Fruit fly (Drosophila melanogaster) whole organism, embryonic: ENCODE measurements around the gene CG31687.

ENCODE experiments used
- Abd-B ChIP-seq: fragments of 200-800 bp; sonication (Bioruptor generic); optimal IDR thresholded peaks from 2 replicates; lab custom pipeline; 2018; ENCODE audit warnings: missing biosample characterization, mild to moderate bottlenecking, missing genetic modification characterization, moderate library complexity
- Blimp-1 ChIP-seq: fragments of 200-800 bp; sonication (Bioruptor generic); optimal IDR thresholded peaks from 3 replicates; lab custom pipeline; 2018; ENCODE audit warnings: missing biosample characterization, missing genetic modification characterization, mild to moderate bottlenecking, moderate library complexity, missing genetic modification reagents
- CG10209 ChIP-seq: fragments of 200-800 bp; sonication (Bioruptor generic); optimal IDR thresholded peaks from 3 replicates; lab custom pipeline; 2017; ENCODE audit warnings: missing biosample characterization, mild to moderate bottlenecking, missing genetic modification characterization, missing genetic modification reagents
- CG1024 ChIP-seq: fragments of 200-800 bp; sonication (Bioruptor generic); IDR thresholded peaks from 2 replicates; pipeline ENCODE4 v1.3.6; 2022; ENCODE audit warnings: missing biosample characterization, missing genetic modification characterization
- CG11247 ChIP-seq: fragments of 200-800 bp; sonication (Bioruptor generic); IDR thresholded peaks from 2 replicates; pipeline ENCODE4 v1.3.6; 2022; ENCODE audit warnings: missing biosample characterization, missing genetic modification characterization
- CG12219 ChIP-seq: fragments of 200-800 bp; sonication (Bioruptor generic); optimal IDR thresholded peaks from 3 replicates; lab custom pipeline; 2018; ENCODE audit warnings: missing biosample characterization, mild to moderate bottlenecking, missing genetic modification characterization
- CG12942 ChIP-seq: fragments of 200-800 bp; sonication (Bioruptor generic); optimal IDR thresholded peaks from 3 replicates; lab custom pipeline; 2016; ENCODE audit warnings: missing biosample characterization, missing genetic modification characterization
- CG13123 ChIP-seq: fragments of 200-800 bp; sonication (Bioruptor generic); optimal IDR thresholded peaks from 2 replicates; lab custom pipeline; 2016; ENCODE audit warnings: missing biosample characterization, missing genetic modification characterization
- CG13287 ChIP-seq: fragments of 200-800 bp; sonication (Bioruptor generic); IDR thresholded peaks from 2 replicates; pipeline ENCODE4 v1.3.6; 2022; ENCODE audit warnings: missing biosample characterization, missing genetic modification characterization; ENCODE audit not compliant: partially characterized antibody
- CG13296 ChIP-seq: fragments of 200-800 bp; sonication (Bioruptor generic); optimal IDR thresholded peaks from 3 replicates; lab custom pipeline; 2018; ENCODE audit warnings: missing biosample characterization, mild to moderate bottlenecking, missing genetic modification characterization
- CG13424 ChIP-seq: fragments of 200-800 bp; sonication (Bioruptor generic); optimal IDR thresholded peaks from 2 replicates; lab custom pipeline; 2019; ENCODE audit warnings: missing biosample characterization, mild to moderate bottlenecking, missing genetic modification characterization, moderate library complexity
- CG14050 ChIP-seq: fragments of 200-800 bp; sonication (Bioruptor generic); IDR thresholded peaks from 3 replicates; pipeline ENCODE4 v1.3.6; 2022; ENCODE audit warnings: missing biosample characterization, missing genetic modification characterization
- CG17912 ChIP-seq: fragments of 200-800 bp; sonication (Bioruptor generic); optimal IDR thresholded peaks from 2 replicates; lab custom pipeline; 2018; ENCODE audit warnings: missing biosample characterization, mild to moderate bottlenecking, missing genetic modification characterization
- CG31388 ChIP-seq: fragments of 200-800 bp; sonication (Bioruptor generic); optimal IDR thresholded peaks from 2 replicates; lab custom pipeline; 2016; ENCODE audit warnings: missing biosample characterization, missing genetic modification characterization
- CG32532 ChIP-seq: fragments of 200-800 bp; sonication (Bioruptor generic); IDR thresholded peaks from 2 replicates; pipeline ENCODE4 v1.3.6; 2022; ENCODE audit warnings: missing biosample characterization, missing genetic modification characterization
- CG33557 ChIP-seq: fragments of 200-800 bp; sonication (Bioruptor generic); optimal IDR thresholded peaks from 2 replicates; lab custom pipeline; 2019; ENCODE audit warnings: missing biosample characterization, mild to moderate bottlenecking, missing genetic modification characterization, moderate library complexity
- CG3838 ChIP-seq: fragments of 200-800 bp; sonication (Bioruptor generic); optimal IDR thresholded peaks from 3 replicates; lab custom pipeline; 2016; ENCODE audit warnings: missing biosample characterization, missing genetic modification characterization
- CG7987 ChIP-seq: fragments of 200-800 bp; sonication (Bioruptor generic); optimal IDR thresholded peaks from 2 replicates; lab custom pipeline; 2018; ENCODE audit warnings: missing biosample characterization, mild to moderate bottlenecking, missing genetic modification characterization, moderate library complexity
- CG8281 ChIP-seq: fragments of 200-800 bp; sonication (Bioruptor generic); optimal IDR thresholded peaks from 2 replicates; lab custom pipeline; 2018; ENCODE audit warnings: missing biosample characterization, mild to moderate bottlenecking, missing genetic modification characterization, moderate library complexity
- CG9817 ChIP-seq: fragments of 200-800 bp; sonication (Bioruptor generic); optimal IDR thresholded peaks from 2 replicates; lab custom pipeline; 2018; ENCODE audit warnings: missing biosample characterization, mild to moderate bottlenecking, missing genetic modification characterization, moderate library complexity
- CG9932 ChIP-seq: fragments of 200-800 bp; sonication (Bioruptor generic); IDR thresholded peaks from 2 replicates; pipeline ENCODE4 v1.3.6; 2022; ENCODE audit warnings: missing biosample characterization, missing genetic modification characterization
- CHES-1-like ChIP-seq: fragments of 200-800 bp; sonication (Bioruptor generic); optimal IDR thresholded peaks from 2 replicates; lab custom pipeline; 2016; ENCODE audit warnings: missing biosample characterization, missing genetic modification characterization
- D ChIP-seq, 2 experiments: fragments of 200-800 bp in 1 of 2; fragments of >200 bp in 1 of 2; sonication (Bioruptor generic) in 1 of 2; optimal IDR thresholded peaks; 2 replicates in 1 of 2; 3 replicates in 1 of 2; lab custom pipeline; 2017; ENCODE audit warnings: mild to moderate bottlenecking in 1 of 2, missing biosample characterization in 1 of 2, missing genetic modification characterization in 1 of 2, missing genetic modification reagents in 1 of 2
- D19B ChIP-seq: fragments of 200-800 bp; sonication (Bioruptor generic); optimal IDR thresholded peaks from 2 replicates; lab custom pipeline; 2017; ENCODE audit warnings: missing biosample characterization, mild to moderate bottlenecking, missing genetic modification characterization
- Dip2 ChIP-seq: fragments of 200-800 bp; sonication (Bioruptor generic); IDR thresholded peaks from 2 replicates; pipeline ENCODE4 v1.3.6; 2022; ENCODE audit warnings: missing biosample characterization, missing genetic modification characterization
- Hand ChIP-seq: fragments of 200-800 bp; sonication (Bioruptor generic); optimal IDR thresholded peaks from 2 replicates; lab custom pipeline; 2017; ENCODE audit warnings: mild to moderate bottlenecking, missing biosample characterization, missing genetic modification reagents, missing genetic modification characterization
- Hr78 ChIP-seq, 2 experiments: fragments of 200-800 bp in 1 of 2; fragments of >200 bp in 1 of 2; sonication (Bioruptor generic) in 1 of 2; optimal IDR thresholded peaks; 2 replicates each; lab custom pipeline; 2017 to 2019; ENCODE audit warnings: missing biosample characterization in 2 of 2, missing genetic modification characterization in 2 of 2, mild to moderate bottlenecking in 1 of 2, moderate library complexity in 1 of 2
- Kr ChIP-seq: fragments of 200-800 bp; sonication (Bioruptor generic); optimal IDR thresholded peaks from 2 replicates; lab custom pipeline; 2017; ENCODE audit warnings: missing biosample characterization, mild to moderate bottlenecking, missing genetic modification characterization
- Med ChIP-seq: fragments of 200-800 bp; sonication (Bioruptor generic); peaks from one replicate; lab custom pipeline; 2016; ENCODE audit warnings: missing biosample characterization, missing genetic modification characterization, mild to moderate bottlenecking, inconsistent platforms, moderate library complexity
- Pdp1 ChIP-seq, 2 experiments: fragments of 200-800 bp; sonication (Bioruptor generic); optimal IDR thresholded peaks; 3 replicates each; lab custom pipeline; 2016; ENCODE audit warnings: missing biosample characterization in 2 of 2, missing genetic modification characterization in 2 of 2, mild to moderate bottlenecking in 1 of 2, moderate library complexity in 1 of 2
- Rfx ChIP-seq: fragments of 200-800 bp; sonication (Bioruptor generic); IDR thresholded peaks from 2 replicates; pipeline ENCODE4 v1.3.6; 2022; ENCODE audit warnings: missing biosample characterization, missing genetic modification characterization
- Ssrp ChIP-seq: fragments of 200-800 bp; sonication (Bioruptor generic); optimal IDR thresholded peaks from 2 replicates; lab custom pipeline; 2018; ENCODE audit warnings: missing biosample characterization, mild to moderate bottlenecking, missing genetic modification characterization, moderate library complexity
- Tbp ChIP-seq: fragments of >200 bp; optimal IDR thresholded peaks from 2 replicates; lab custom pipeline; 2018; ENCODE audit warnings: missing biosample characterization, missing genetic modification characterization
- caup ChIP-seq: fragments of 200-800 bp; sonication (Bioruptor generic); optimal IDR thresholded peaks from 3 replicates; lab custom pipeline; 2017; ENCODE audit warnings: missing biosample characterization, mild to moderate bottlenecking, missing genetic modification characterization, moderate library complexity; ENCODE audit not compliant: severe bottlenecking
- chif ChIP-seq, 2 experiments: fragments of 200-800 bp; sonication (Bioruptor generic); optimal IDR thresholded peaks; 3 replicates each; lab custom pipeline; 2016; ENCODE audit warnings: missing biosample characterization in 2 of 2, missing genetic modification characterization in 2 of 2
- dmrt11E ChIP-seq: fragments of 200-800 bp; sonication (Bioruptor generic); optimal IDR thresholded peaks from 3 replicates; lab custom pipeline; 2018; ENCODE audit warnings: missing biosample characterization, mild to moderate bottlenecking, missing genetic modification characterization, moderate library complexity
- ewg ChIP-seq: fragments of 200-800 bp; sonication (Bioruptor generic); optimal IDR thresholded peaks from 3 replicates; lab custom pipeline; 2017; ENCODE audit warnings: mild to moderate bottlenecking, missing biosample characterization, missing genetic modification reagents, missing genetic modification characterization
- gsb ChIP-seq: fragments of 200-800 bp; sonication (Bioruptor generic); IDR thresholded peaks from 2 replicates; pipeline ENCODE4 v1.3.6; 2022; ENCODE audit warnings: missing biosample characterization, missing genetic modification characterization
- hbn ChIP-seq: fragments of 200-800 bp; sonication (Bioruptor generic); IDR thresholded peaks from 2 replicates; pipeline ENCODE4 v1.3.6; 2022; ENCODE audit warnings: missing biosample characterization, missing genetic modification characterization; ENCODE audit not compliant: partially characterized antibody
- kah ChIP-seq: fragments of 200-800 bp; sonication (Bioruptor generic); optimal IDR thresholded peaks from 2 replicates; lab custom pipeline; 2018; ENCODE audit warnings: missing biosample characterization, mild to moderate bottlenecking, missing genetic modification characterization
- klu ChIP-seq: fragments of 200-800 bp; sonication (Bioruptor generic); IDR thresholded peaks from 2 replicates; pipeline ENCODE4 v1.3.6; 2022; ENCODE audit warnings: missing biosample characterization, missing genetic modification characterization
- mam ChIP-seq: fragments of 200-800 bp; sonication (Bioruptor generic); optimal IDR thresholded peaks from 3 replicates; lab custom pipeline; 2016; ENCODE audit warnings: missing biosample characterization, missing genetic modification characterization
- otp ChIP-seq: fragments of 200-800 bp; sonication (Bioruptor generic); IDR thresholded peaks from 3 replicates; pipeline ENCODE4, ENCODE4 v1.3.6; 2022; ENCODE audit warnings: missing biosample characterization, missing genetic modification characterization
- pum ChIP-seq: fragments of 200-800 bp; sonication (Bioruptor generic); optimal IDR thresholded peaks from 2 replicates; lab custom pipeline; 2016; ENCODE audit warnings: missing biosample characterization, missing genetic modification characterization
- sd ChIP-seq: fragments of 200-800 bp; sonication (Bioruptor generic); optimal IDR thresholded peaks from 3 replicates; lab custom pipeline; 2018; ENCODE audit warnings: missing biosample characterization, mild to moderate bottlenecking, missing genetic modification characterization, moderate library complexity
- trem ChIP-seq: fragments of 200-800 bp; optimal IDR thresholded peaks from 3 replicates; lab custom pipeline; 2019; ENCODE audit warnings: missing biosample characterization, mild to moderate bottlenecking, missing genetic modification characterization, moderate library complexity
- vfl ChIP-seq: fragments of 200-800 bp; sonication (Bioruptor generic); optimal IDR thresholded peaks from 2 replicates; lab custom pipeline; 2016; ENCODE audit warnings: missing biosample characterization, missing genetic modification characterization
- zen ChIP-seq: fragments of 200-800 bp; sonication (Bioruptor generic); optimal IDR thresholded peaks from 3 replicates; lab custom pipeline; 2018; ENCODE audit warnings: missing biosample characterization, mild to moderate bottlenecking, missing genetic modification characterization, moderate library complexity
- zf30C ChIP-seq: fragments of 200-800 bp; sonication (Bioruptor generic); optimal IDR thresholded peaks from 3 replicates; lab custom pipeline; 2018; ENCODE audit warnings: missing biosample characterization, mild to moderate bottlenecking, missing genetic modification characterization

The CG31687 gene

dm6 chr2L:20414750-20415211 lies 35.2 kb upstream of the CG31687 start, which contains the start of gene CG10947 (continued):
- TF ChIP-seq CG10209 (GFP tag; lab: Kevin White, UChicago) (peak; percentile 58), CG31388 (no peak), ewg (GFP tag; lab: Kevin White, UChicago) (peak; percentile 63), Blimp-1 (GFP tag; lab: Kevin White, UChicago) (peak; percentile 14), CHES-1-like (GFP tag; lab: Kevin White, UChicago) (peak; percentile 61), CG7987 (GFP tag; lab: Kevin White, UChicago) (peak; percentile 55), Hand (GFP tag; lab: Kevin White, UChicago) (peak; percentile 13), CG13123 (GFP tag; lab: Kevin White, UChicago) (peak; percentile 57), CG8281 (no peak), CG9932 (peak; percentile 75), Tbp (no peak), CG13287 (GFP tag; lab: Robert Waterston, UW) (peak; percentile 75), Med (GFP tag; lab: Kevin White, UChicago) (peak; percentile 97), gsb (GFP tag; lab: Robert Waterston, UW) (no peak; the same call in 1 of the 2 replicates), klu (GFP tag; lab: Robert Waterston, UW) (no peak), CG1024 (no peak; the same call in 1 of the 2 replicates), kah (GFP tag; lab: Kevin White, UChicago) (peak; percentile 32), CG17912 (peak; percentile 82), D19B (GFP tag; lab: Kevin White, UChicago) (peak; percentile 44), dmrt11E (tag; lab: Kevin White, UChicago) (peak; percentile 60), CG33557 (GFP tag; lab: Kevin White, UChicago) (peak; percentile 33), pum (GFP tag; lab: Kevin White, UChicago) (peak; percentile 59), Hr78 (GFP tag; optimal IDR thresholded peaks at IDR 0.05; lab: Kevin White, UChicago) (no peak), CG14050 (no peak), CG3838 (GFP tag; lab: Kevin White, UChicago) (no peak), zf30C (GFP tag; lab: Kevin White, UChicago) (no peak), otp (GFP tag; lab: Robert Waterston, UW) (peak; percentile 75; the same call in 2 of the 3 replicates), Abd-B (GFP tag; lab: Kevin White, UChicago) (peak; percentile 38), CG11247 (peak; percentile 69), mam (GFP tag; lab: Kevin White, UChicago) (peak; percentile 67), vfl (peak; percentile 14), caup (peak; percentile 82), Dip2 (no peak), trem (peak; percentile 16), Ssrp (tag; lab: Kevin White, UChicago) (peak; percentile 33), hbn (GFP tag; lab: Robert Waterston, UW) (peak; percentile 51), Kr (GFP tag; lab: Kevin White, UChicago) (no peak), D (optimal IDR thresholded peaks at IDR 0.05; lab: Kevin White, UChicago) (no peak), D (GFP tag; optimal IDR thresholded peaks at IDR 0.05; lab: Kevin White, UChicago) (peak; percentile 36), Pdp1 (GFP tag; optimal IDR thresholded peaks at IDR 0.05; lab: Kevin White, UChicago) (peak; percentile 73 to 80), CG13424 (tag; lab: Kevin White, UChicago) (peak; percentile 64), CG13296 (GFP tag; lab: Kevin White, UChicago) (peak; percentile 64), CG32532 (peak; percentile 73), CG12942 (GFP tag; lab: Kevin White, UChicago) (peak; percentile 62), chif (GFP tag; optimal IDR thresholded peaks at IDR 0.05; lab: Kevin White, UChicago) (peak; percentile 60 to 65), CG12219 (peak; percentile 39), Rfx (GFP tag; lab: Robert Waterston, UW) (peak; percentile 90), sd (tag; lab: Kevin White, UChicago) (peak; percentile 10), zen (tag; lab: Kevin White, UChicago) (peak; percentile 13), CG9817 (tag; lab: Kevin White, UChicago) (peak; percentile 69)
